Fruit fly (Drosophila melanogaster) whole organism, embryonic: ENCODE measurements around the gene CG42578.

Source experiments
- CG15514 ChIP-seq: fragments of 200-800 bp; sonication (Bioruptor generic); optimal IDR thresholded peaks from 3 replicates; lab custom pipeline; 2017; ENCODE audit warnings: missing biosample characterization, missing genetic modification characterization, mild to moderate bottlenecking, moderate library complexity, missing genetic modification reagents
- CG2129 ChIP-seq: fragments of 200-800 bp; sonication (Bioruptor generic); IDR thresholded peaks from 2 replicates; pipeline ENCODE4 v1.3.6; 2022; ENCODE audit warnings: missing biosample characterization, missing genetic modification characterization; ENCODE audit not compliant: partially characterized antibody
- CG4730 ChIP-seq: fragments of 200-800 bp; sonication (Bioruptor generic); IDR thresholded peaks from 2 replicates; pipeline ENCODE4 v1.3.6; 2022; ENCODE audit warnings: missing biosample characterization, missing genetic modification characterization
- Hr78 ChIP-seq, 2 experiments: fragments of 200-800 bp in 1 of 2; fragments of >200 bp in 1 of 2; sonication (Bioruptor generic) in 1 of 2; optimal IDR thresholded peaks; 2 replicates each; lab custom pipeline; 2017 to 2019; ENCODE audit warnings: missing biosample characterization in 2 of 2, missing genetic modification characterization in 2 of 2, mild to moderate bottlenecking in 1 of 2, moderate library complexity in 1 of 2
- Mad ChIP-seq: fragments of 200-800 bp; sonication (Bioruptor generic); optimal IDR thresholded peaks from 2 replicates; lab custom pipeline; 2016; ENCODE audit warnings: missing biosample characterization, missing genetic modification characterization
- Meics ChIP-seq: fragments of 200-800 bp; sonication (Bioruptor generic); optimal IDR thresholded peaks from 2 replicates; lab custom pipeline; 2017; ENCODE audit warnings: missing biosample characterization, mild to moderate bottlenecking, missing genetic modification characterization
- ash1 ChIP-seq: fragments of 200-800 bp; sonication (Bioruptor generic); optimal IDR thresholded peaks from 2 replicates; lab custom pipeline; 2018; ENCODE audit warnings: missing biosample characterization, mild to moderate bottlenecking, missing genetic modification characterization
- her ChIP-seq: fragments of 200-800 bp; sonication (Bioruptor generic); optimal IDR thresholded peaks from 2 replicates; lab custom pipeline; 2016; ENCODE audit warnings: missing biosample characterization, missing genetic modification characterization
- wek ChIP-seq: fragments of 200-800 bp; sonication (Bioruptor generic); optimal IDR thresholded peaks from 3 replicates; lab custom pipeline; 2018; ENCODE audit warnings: missing biosample characterization, mild to moderate bottlenecking, missing genetic modification characterization, moderate library complexity

DNA sequence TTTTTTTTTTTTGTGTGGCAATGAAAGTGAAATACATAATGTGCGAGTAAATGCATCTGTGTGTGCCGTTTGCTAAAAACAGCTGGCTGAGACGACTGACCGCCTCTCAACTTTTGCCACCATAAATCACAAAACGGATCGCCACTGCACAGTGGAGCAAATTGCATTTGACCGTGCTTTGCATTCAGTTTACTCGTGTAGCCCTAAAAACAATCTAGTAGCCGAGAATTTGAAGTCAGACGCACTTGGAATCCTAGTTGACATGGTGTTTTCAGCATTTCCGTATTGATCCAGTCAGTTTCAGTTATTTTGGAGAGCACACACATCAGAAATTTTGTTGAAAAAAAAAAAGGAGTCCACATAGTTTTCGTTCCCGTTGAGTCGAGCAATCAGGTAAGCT is 39.7 kb downstream of the CG42578 start, which contains the start of gene CG15461:
- no peak for TF ChIP-seq her (GFP tag; lab: Kevin White, UChicago)
- no peak for TF ChIP-seq Hr78 (GFP tag; optimal IDR thresholded peaks at IDR 0.05; lab: Kevin White, UChicago)
- no peak for TF ChIP-seq Mad
- TF ChIP-seq wek (GFP tag; lab: Kevin White, UChicago), result no peak
- no peak for TF ChIP-seq CG4730 (GFP tag; lab: Robert Waterston, UW)
- TF ChIP-seq Meics, result no peak
- no peak for TF ChIP-seq ash1
- no peak for TF ChIP-seq CG15514 (GFP tag; lab: Kevin White, UChicago)
- no peak for TF ChIP-seq CG2129 (GFP tag; lab: Robert Waterston, UW)
